Worm (Caenorhabditis elegans) whole organism, L4/young adult: ENCODE measurements around the gene K10B3.5.

ENCODE experiments used
- W03F9.2 ChIP-seq: fragments of 150-350 bp; optimal IDR thresholded peaks from 2 replicates; lab custom pipeline; 2014; ENCODE audit warnings: missing biosample characterization, missing genetic modification characterization
- dao-5 ChIP-seq: sonication (generic microtip); optimal IDR thresholded peaks from 2 replicates; lab custom pipeline; 2016; ENCODE audit warnings: missing genotype, missing genetic modification characterization, moderate library complexity, missing compliant biosample characterization
- him-1 ChIP-seq: sonication (generic microtip); optimal IDR thresholded peaks from 2 replicates; lab custom pipeline; 2016; ENCODE audit warnings: missing genotype, missing genetic modification reagents, missing genetic modification characterization, missing compliant biosample characterization

ce11 chrX:3101562-3101961 lies 4.7 kb downstream of the K10B3.5 start:
- TF ChIP-seq him-1 (tag; lab: Kevin White, UChicago) = no peak
- no peak for TF ChIP-seq dao-5 (tag; lab: Kevin White, UChicago)
- TF ChIP-seq W03F9.2 (tag; lab: Kevin White, UChicago) = no peak
